Worm (Caenorhabditis elegans) whole organism, L4/young adult: ENCODE results near the gene Y53G8AL.3.
A peak's percentile ranks its signal among the peaks of the same experiment; 100 is the strongest.

Source experiments
- W03F9.2 ChIP-seq: fragments of 150-350 bp; optimal IDR thresholded peaks from 2 replicates; lab custom pipeline; 2014; ENCODE audit warnings: missing biosample characterization, missing genetic modification characterization
- dao-5 ChIP-seq: sonication (generic microtip); optimal IDR thresholded peaks from 2 replicates; lab custom pipeline; 2016; ENCODE audit warnings: missing genotype, missing genetic modification characterization, moderate library complexity, missing compliant biosample characterization
- him-1 ChIP-seq: sonication (generic microtip); optimal IDR thresholded peaks from 2 replicates; lab custom pipeline; 2016; ENCODE audit warnings: missing genotype, missing genetic modification reagents, missing genetic modification characterization, missing compliant biosample characterization

DNA sequence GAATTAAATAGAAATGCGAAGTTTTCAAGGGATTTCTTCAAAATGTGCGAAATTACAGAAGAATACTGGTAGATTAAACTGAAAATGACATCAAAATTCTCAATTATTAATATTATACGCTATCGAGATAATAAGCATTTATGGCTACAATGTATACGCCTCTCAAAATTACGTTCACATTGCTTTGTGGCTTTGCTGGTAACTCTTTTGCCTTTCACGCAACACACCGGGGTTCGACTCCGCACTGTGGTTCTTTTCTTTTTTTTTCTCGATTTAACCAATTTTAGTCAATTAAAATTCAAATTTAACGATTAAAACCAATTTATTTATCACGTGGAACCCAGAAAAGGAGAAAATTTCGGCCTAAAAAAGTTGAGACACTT, 3.9 kb downstream of the Y53G8AL.3 start:
- TF ChIP-seq dao-5 (tag; lab: Kevin White, UChicago), result peak; percentile 61
- TF ChIP-seq W03F9.2 (tag; lab: Kevin White, UChicago), result no peak
- TF ChIP-seq him-1, result no peak
